Fruit fly (Drosophila melanogaster) whole organism, embryonic: ENCODE results near the gene mol.

Source experiments
- B-H2 ChIP-seq: fragments of 200-800 bp; sonication (Bioruptor generic); optimal IDR thresholded peaks from 2 replicates; lab custom pipeline; 2018; ENCODE audit warnings: missing biosample characterization, mild to moderate bottlenecking, missing genetic modification characterization
- CG10366 ChIP-seq: fragments of 200-800 bp; sonication (Bioruptor generic); IDR thresholded peaks from 2 replicates; pipeline ENCODE4 v1.3.6; 2022; ENCODE audit warnings: missing biosample characterization, missing genetic modification characterization
- CG11456 ChIP-seq: fragments of 200-800 bp; sonication (Bioruptor generic); IDR thresholded peaks from 3 replicates; pipeline ENCODE4 v1.3.6; 2022; ENCODE audit warnings: missing biosample characterization, missing genetic modification characterization
- CG14710 ChIP-seq: fragments of 200-800 bp; sonication (Bioruptor generic); optimal IDR thresholded peaks from 3 replicates; lab custom pipeline; 2019; ENCODE audit warnings: missing biosample characterization, mild to moderate bottlenecking, missing genetic modification characterization, moderate library complexity
- CG15011 ChIP-seq: fragments of 200-800 bp; sonication (Bioruptor generic); optimal IDR thresholded peaks from 3 replicates; lab custom pipeline; 2018; ENCODE audit warnings: missing biosample characterization, mild to moderate bottlenecking, missing genetic modification characterization
- CG15514 ChIP-seq: fragments of 200-800 bp; sonication (Bioruptor generic); optimal IDR thresholded peaks from 3 replicates; lab custom pipeline; 2017; ENCODE audit warnings: missing biosample characterization, missing genetic modification characterization, mild to moderate bottlenecking, moderate library complexity, missing genetic modification reagents
- CG17186 ChIP-seq: fragments of 200-800 bp; sonication (Bioruptor generic); optimal IDR thresholded peaks from 3 replicates; lab custom pipeline; 2017; ENCODE audit warnings: missing biosample characterization, missing genetic modification reagents, missing genetic modification characterization
- CG17912 ChIP-seq: fragments of 200-800 bp; sonication (Bioruptor generic); optimal IDR thresholded peaks from 2 replicates; lab custom pipeline; 2018; ENCODE audit warnings: missing biosample characterization, mild to moderate bottlenecking, missing genetic modification characterization
- CG2678 ChIP-seq: fragments of 200-800 bp; sonication (Bioruptor generic); optimal IDR thresholded peaks from 3 replicates; lab custom pipeline; 2019; ENCODE audit warnings: missing biosample characterization, mild to moderate bottlenecking, missing genetic modification characterization, moderate library complexity
- CG2712 ChIP-seq: fragments of 200-800 bp; optimal IDR thresholded peaks from 3 replicates; lab custom pipeline; 2019; ENCODE audit warnings: missing biosample characterization, mild to moderate bottlenecking, missing genetic modification characterization, moderate library complexity
- CG3407 ChIP-seq: fragments of 200-800 bp; sonication (Bioruptor generic); optimal IDR thresholded peaks from 2 replicates; lab custom pipeline; 2018; ENCODE audit warnings: missing biosample characterization, mild to moderate bottlenecking, missing genetic modification characterization
- CG34224 ChIP-seq: fragments of 200-800 bp; sonication (Bioruptor generic); IDR thresholded peaks from 3 replicates; pipeline ENCODE4 v1.3.6; 2022; ENCODE audit warnings: missing biosample characterization, missing genetic modification characterization; ENCODE audit not compliant: partially characterized antibody
- CG34422 ChIP-seq: fragments of 200-800 bp; sonication (Bioruptor generic); IDR thresholded peaks from 3 replicates; pipeline ENCODE4 v1.3.6; 2022; ENCODE audit warnings: missing biosample characterization, missing genetic modification characterization
- CG3838 ChIP-seq: fragments of 200-800 bp; sonication (Bioruptor generic); optimal IDR thresholded peaks from 3 replicates; lab custom pipeline; 2016; ENCODE audit warnings: missing biosample characterization, missing genetic modification characterization
- CG3995 ChIP-seq: fragments of 200-800 bp; sonication (Bioruptor generic); optimal IDR thresholded peaks from 3 replicates; lab custom pipeline; 2016; ENCODE audit warnings: missing biosample characterization, missing genetic modification characterization
- CG43689 ChIP-seq: fragments of 200-800 bp; sonication (Bioruptor generic); IDR thresholded peaks from 2 replicates; pipeline ENCODE4 v1.3.6; 2022; ENCODE audit warnings: missing biosample characterization, missing genetic modification characterization
- CG5245 ChIP-seq: fragments of 200-800 bp; sonication (Bioruptor generic); optimal IDR thresholded peaks from 3 replicates; lab custom pipeline; 2016; ENCODE audit warnings: missing biosample characterization, missing genetic modification characterization
- CG6683 ChIP-seq: fragments of 200-800 bp; sonication (Bioruptor generic); optimal IDR thresholded peaks from 2 replicates; lab custom pipeline; 2017; ENCODE audit warnings: missing biosample characterization, mild to moderate bottlenecking, missing genetic modification characterization, missing genetic modification reagents
- CG7372 ChIP-seq: fragments of 200-800 bp; sonication (Bioruptor generic); IDR thresholded peaks from 2 replicates; pipeline ENCODE4 v1.3.6; 2022; ENCODE audit warnings: missing biosample characterization, missing genetic modification characterization
- CG7928 ChIP-seq: fragments of 200-800 bp; sonication (Bioruptor generic); optimal IDR thresholded peaks from 2 replicates; lab custom pipeline; 2017; ENCODE audit warnings: missing biosample characterization, mild to moderate bottlenecking, missing genetic modification characterization
- CG9215 ChIP-seq: fragments of 200-800 bp; sonication (Bioruptor generic); IDR thresholded peaks from 2 replicates; pipeline ENCODE4 v1.3.6; 2022; ENCODE audit warnings: missing biosample characterization, missing genetic modification characterization
- CG9932 ChIP-seq: fragments of 200-800 bp; sonication (Bioruptor generic); IDR thresholded peaks from 2 replicates; pipeline ENCODE4 v1.3.6; 2022; ENCODE audit warnings: missing biosample characterization, missing genetic modification characterization
- Camta ChIP-seq: fragments of 200-800 bp; sonication (Bioruptor generic); optimal IDR thresholded peaks from 2 replicates; lab custom pipeline; 2016; ENCODE audit warnings: missing biosample characterization, missing genetic modification characterization
- Deaf1 ChIP-seq: fragments of 200-800 bp; optimal IDR thresholded peaks from 3 replicates; lab custom pipeline; 2019; ENCODE audit warnings: missing biosample characterization, mild to moderate bottlenecking, missing genetic modification characterization, moderate library complexity
- Dip2 ChIP-seq: fragments of 200-800 bp; sonication (Bioruptor generic); IDR thresholded peaks from 2 replicates; pipeline ENCODE4 v1.3.6; 2022; ENCODE audit warnings: missing biosample characterization, missing genetic modification characterization
- Gsc ChIP-seq: fragments of 200-800 bp; sonication (Bioruptor generic); IDR thresholded peaks from 2 replicates; pipeline ENCODE4 v1.3.6; 2022; ENCODE audit warnings: missing biosample characterization, missing genetic modification characterization
- HHEX ChIP-seq: fragments of 200-800 bp; sonication (Bioruptor generic); optimal IDR thresholded peaks from 3 replicates; lab custom pipeline; 2017; ENCODE audit warnings: missing biosample characterization, mild to moderate bottlenecking, missing genetic modification characterization, missing genetic modification reagents
- HLH3B ChIP-seq: fragments of 200-800 bp; sonication (Bioruptor generic); IDR thresholded peaks from 2 replicates; pipeline ENCODE4 v1.3.6; 2022; ENCODE audit warnings: missing biosample characterization, missing genetic modification characterization
- HLH4C ChIP-seq: fragments of 200-800 bp; sonication (Bioruptor generic); IDR thresholded peaks from 3 replicates; pipeline ENCODE4 v1.3.6; 2022; ENCODE audit warnings: missing biosample characterization, missing genetic modification characterization; ENCODE audit not compliant: partially characterized antibody
- Myb ChIP-seq: fragments of 200-800 bp; sonication (Bioruptor generic); optimal IDR thresholded peaks from 2 replicates; lab custom pipeline; 2016; ENCODE audit warnings: missing biosample characterization, missing genetic modification characterization
- Optix ChIP-seq: fragments of 200-800 bp; sonication (Bioruptor generic); IDR thresholded peaks from 3 replicates; pipeline ENCODE4 v1.3.6; 2022; ENCODE audit warnings: missing biosample characterization, missing genetic modification characterization
- PHDP ChIP-seq: fragments of 200-800 bp; sonication (Bioruptor generic); optimal IDR thresholded peaks from 3 replicates; lab custom pipeline; 2018; ENCODE audit warnings: missing biosample characterization, mild to moderate bottlenecking, missing genetic modification characterization, moderate library complexity
- Scr ChIP-seq: fragments of 200-800 bp; sonication (Bioruptor generic); IDR thresholded peaks from 2 replicates; pipeline ENCODE4 v1.3.6; 2022; ENCODE audit warnings: missing biosample characterization, missing genetic modification characterization; ENCODE audit not compliant: partially characterized antibody
- Spps ChIP-seq: fragments of 200-800 bp; sonication (Bioruptor generic); optimal IDR thresholded peaks from 2 replicates; lab custom pipeline; 2018; ENCODE audit warnings: missing biosample characterization, mild to moderate bottlenecking, missing genetic modification characterization
- Sry-β ChIP-seq: fragments of 200-800 bp; sonication (Bioruptor generic); optimal IDR thresholded peaks from 2 replicates; lab custom pipeline; 2018; ENCODE audit warnings: missing biosample characterization, mild to moderate bottlenecking, missing genetic modification characterization, moderate library complexity
- Sry-δ ChIP-seq: fragments of 200-800 bp; sonication (Bioruptor generic); optimal IDR thresholded peaks from 2 replicates; lab custom pipeline; 2016; ENCODE audit warnings: missing biosample characterization, missing genetic modification characterization
- bcd ChIP-seq: fragments of 200-800 bp; sonication (Bioruptor generic); optimal IDR thresholded peaks from 2 replicates; lab custom pipeline; 2017; ENCODE audit warnings: missing biosample characterization, mild to moderate bottlenecking, missing genetic modification characterization
- ci ChIP-seq: fragments of 200-800 bp; sonication (Bioruptor generic); IDR thresholded peaks from 3 replicates; pipeline ENCODE4 v1.3.6; 2022; ENCODE audit warnings: missing biosample characterization, missing genetic modification characterization
- crol ChIP-seq: fragments of 200-800 bp; sonication (Bioruptor generic); IDR thresholded peaks from 2 replicates; pipeline ENCODE4 v1.3.6; 2022; ENCODE audit warnings: missing biosample characterization, missing genetic modification characterization
- esg ChIP-seq: fragments of 200-800 bp; sonication (Bioruptor generic); conservative IDR thresholded peaks from 2 replicates; pipeline ENCODE4 v1.3.6; 2022; ENCODE audit warnings: missing biosample characterization, missing genetic modification characterization
- eyg ChIP-seq: fragments of 200-800 bp; sonication (Bioruptor generic); optimal IDR thresholded peaks from 3 replicates; lab custom pipeline; 2016; ENCODE audit warnings: missing biosample characterization, missing genetic modification characterization
- fd96Cb ChIP-seq: fragments of 200-800 bp; sonication (Bioruptor generic); optimal IDR thresholded peaks from 2 replicates; lab custom pipeline; 2018; ENCODE audit warnings: missing biosample characterization, mild to moderate bottlenecking, missing genetic modification characterization, moderate library complexity
- fru ChIP-seq: fragments of >200 bp; optimal IDR thresholded peaks from 2 replicates; lab custom pipeline; 2017
- gem ChIP-seq: fragments of 200-800 bp; sonication (Bioruptor generic); optimal IDR thresholded peaks from 2 replicates; lab custom pipeline; 2019; ENCODE audit warnings: missing biosample characterization, mild to moderate bottlenecking, missing genetic modification characterization, moderate library complexity
- inv ChIP-seq: fragments of 200-800 bp; sonication (Bioruptor generic); IDR thresholded peaks from 2 replicates; pipeline ENCODE4 v1.3.6; 2022; ENCODE audit warnings: missing biosample characterization, missing genetic modification characterization; ENCODE audit not compliant: partially characterized antibody
- nmo ChIP-seq: fragments of 200-800 bp; sonication (Bioruptor generic); optimal IDR thresholded peaks from 2 replicates; lab custom pipeline; 2018; ENCODE audit warnings: missing biosample characterization, mild to moderate bottlenecking, missing genetic modification characterization, moderate library complexity
- org-1 ChIP-seq: fragments of 200-800 bp; sonication (Bioruptor generic); optimal IDR thresholded peaks from 2 replicates; lab custom pipeline; 2017; ENCODE audit warnings: missing biosample characterization, missing genetic modification characterization
- pan ChIP-seq, 4 experiments: fragments of >200 bp in 3 of 4; fragments of 200-800 bp in 1 of 4; sonication (Bioruptor generic) in 1 of 4; optimal IDR thresholded peaks in 3 of 4; IDR thresholded peaks in 1 of 4; 2 replicates each; pipeline versions ENCODE4 v1.3.6 to Lab custom; 2017 to 2022; ENCODE audit warnings: missing biosample characterization in 2 of 4, missing genetic modification characterization in 2 of 4, mixed read lengths in 1 of 4
- sima ChIP-seq: fragments of 200-800 bp; sonication (Bioruptor generic); optimal IDR thresholded peaks from 2 replicates; lab custom pipeline; 2016; ENCODE audit warnings: missing biosample characterization, missing genetic modification characterization
- tup ChIP-seq: fragments of 200-800 bp; sonication (Bioruptor generic); optimal IDR thresholded peaks from 2 replicates; lab custom pipeline; 2016; ENCODE audit warnings: missing biosample characterization, mild to moderate bottlenecking, missing genetic modification characterization, moderate library complexity

The mol gene

dm6 chr2L:15009703-15010102 lies 12.3 kb upstream of the mol start, which contains the start of the genes THG and Rnmt (continued):
- peak; percentile 14 for TF ChIP-seq eyg (GFP tag; lab: Kevin White, UChicago)
- no peak for TF ChIP-seq Dip2 (GFP tag; lab: Robert Waterston, UW)
- no peak for TF ChIP-seq CG43689
- TF ChIP-seq esg (GFP tag; lab: Robert Waterston, UW): peak; percentile 80
- peak; percentile 47 for TF ChIP-seq Sry-β (GFP tag; lab: Kevin White, UChicago)
- TF ChIP-seq CG17186 (GFP tag; lab: Kevin White, UChicago): peak; percentile 29
- peak; percentile 68 for TF ChIP-seq CG3407 (GFP tag; lab: Kevin White, UChicago)
- TF ChIP-seq CG2712 (tag; lab: Kevin White, UChicago): peak; percentile 86
- peak; percentile 85 for TF ChIP-seq CG14710 (tag; lab: Kevin White, UChicago)
- TF ChIP-seq CG9932: peak; percentile 94
- peak; percentile 76 for TF ChIP-seq tup (GFP tag; lab: Kevin White, UChicago)
- TF ChIP-seq pan (optimal IDR thresholded peaks at IDR 0.05; lab: Kevin White, UChicago): no peak
- peak in 1 of 2 experiments; percentile 83 for TF ChIP-seq pan (GFP tag; optimal IDR thresholded peaks at IDR 0.05 in 1 of 2, IDR thresholded peaks at IDR 0.05 in 1 of 2)
- TF ChIP-seq CG15514: peak; percentile 56
- TF ChIP-seq Optix: peak; percentile 77
- TF ChIP-seq HLH3B: peak; percentile 82
- peak; percentile 86 for TF ChIP-seq CG34422
- TF ChIP-seq Camta (GFP tag; lab: Kevin White, UChicago): peak; percentile 56
- peak; percentile 62 for TF ChIP-seq Spps (tag; lab: Kevin White, UChicago)
- peak; percentile 77 for TF ChIP-seq CG9215
- peak; percentile 85 for TF ChIP-seq CG7372 (GFP tag; lab: Robert Waterston, UW)
- peak; percentile 63 for TF ChIP-seq fd96Cb (tag; lab: Kevin White, UChicago)
- TF ChIP-seq CG11456 (GFP tag; lab: Robert Waterston, UW): peak; percentile 85
- TF ChIP-seq CG2678: peak; percentile 81
- TF ChIP-seq CG10366 (GFP tag; lab: Robert Waterston, UW): peak; percentile 85
- no peak for TF ChIP-seq org-1 (GFP tag; lab: Kevin White, UChicago)
- peak; percentile 56 for TF ChIP-seq Deaf1 (tag; lab: Kevin White, UChicago)
- peak; percentile 91 for TF ChIP-seq Sry-δ (GFP tag; lab: Kevin White, UChicago)
- TF ChIP-seq ci (GFP tag; lab: Robert Waterston, UW): peak; percentile 91
- peak; percentile 90 for TF ChIP-seq PHDP (tag; lab: Kevin White, UChicago)
- TF ChIP-seq HLH4C (GFP tag; lab: Robert Waterston, UW): peak; percentile 85
- TF ChIP-seq fru: no peak
- peak; percentile 50 for TF ChIP-seq HHEX (GFP tag; lab: Kevin White, UChicago)
- peak; percentile 90 for TF ChIP-seq B-H2 (GFP tag; lab: Kevin White, UChicago)
- peak; percentile 94 for TF ChIP-seq gem (tag; lab: Kevin White, UChicago)
- TF ChIP-seq sima (GFP tag; lab: Kevin White, UChicago): no peak
- TF ChIP-seq Myb: peak; percentile 16
- peak; percentile 85 for TF ChIP-seq nmo
- TF ChIP-seq CG15011: no peak
- peak; percentile 54 for TF ChIP-seq CG7928 (GFP tag; lab: Kevin White, UChicago)
- TF ChIP-seq inv (GFP tag; lab: Robert Waterston, UW): peak; percentile 77
- peak; percentile 63 for TF ChIP-seq bcd (GFP tag; lab: Kevin White, UChicago)
- no peak for TF ChIP-seq Gsc (GFP tag; lab: Robert Waterston, UW)
- peak; percentile 49 for TF ChIP-seq CG3838 (GFP tag; lab: Kevin White, UChicago)
- peak; percentile 92 for TF ChIP-seq Scr (GFP tag; lab: Robert Waterston, UW)
- TF ChIP-seq CG34224 (GFP tag; lab: Robert Waterston, UW): peak; percentile 84
- TF ChIP-seq CG17912: peak; percentile 2
- TF ChIP-seq CG3995: peak; percentile 50
- TF ChIP-seq CG5245 (GFP tag; lab: Kevin White, UChicago): peak; percentile 59
- peak; percentile 41 for TF ChIP-seq CG6683 (GFP tag; lab: Kevin White, UChicago)
- peak; percentile 33; the same call in 1 of the 2 replicates for TF ChIP-seq crol (GFP tag; lab: Robert Waterston, UW)
